Worm (Caenorhabditis elegans): ENCODE data around the gene srx-95.
A peak's percentile ranks its signal among the peaks of the same experiment; 100 is the strongest.

srx-95 gene

ce11 chrII:6707496-6708260, 46.9 kb downstream of the srx-95 start (continued):
- no peak for TF ChIP-seq nhr-25 (tag; optimal IDR thresholded peaks at IDR 0.05)
- TF ChIP-seq snpc-4 (tag; optimal IDR thresholded peaks at IDR 0.05) = no peak

ce11 chrII:6706552-6707091, 47.9 kb downstream of the srx-95 start:
- TF ChIP-seq ztf-4 (tag; optimal IDR thresholded peaks at IDR 0.05) (no peak), aly-2 (tag; optimal IDR thresholded peaks at IDR 0.05) (no peak), lin-39 (tag; optimal IDR thresholded peaks at IDR 0.05) (no peak), nhr-11 (tag; optimal IDR thresholded peaks at IDR 0.05) (no peak), elt-3 (tag; optimal IDR thresholded peaks at IDR 0.05) (no peak), nhr-10 (tag; optimal IDR thresholded peaks at IDR 0.05) (no peak), ceh-82 (tag; optimal IDR thresholded peaks at IDR 0.05) (no peak)

- no peak for TF ChIP-seq dmd-4 (tag; optimal IDR thresholded peaks at IDR 0.05)
- TF ChIP-seq nhr-23 (tag; optimal IDR thresholded peaks at IDR 0.05) = no peak
- no peak for TF ChIP-seq nhr-25 (tag; optimal IDR thresholded peaks at IDR 0.05)
- peak in 1 of 2 experiments; percentile 42 for TF ChIP-seq lsy-2 (tag; optimal IDR thresholded peaks at IDR 0.05)
- TF ChIP-seq unc-55 (GFP tag; optimal IDR thresholded peaks at IDR 0.05) = peak; percentile 79
- no peak for TF ChIP-seq nhr-77 (tag; optimal IDR thresholded peaks at IDR 0.05)
- peak; percentile 66 for TF ChIP-seq nhr-129 (tag; optimal IDR thresholded peaks at IDR 0.05)
- TF ChIP-seq mdl-1 (tag; optimal IDR thresholded peaks at IDR 0.05) = no peak
- peak; percentile 42 for TF ChIP-seq F13H6.1 (tag; optimal IDR thresholded peaks at IDR 0.05)
- peak; percentile 59 for TF ChIP-seq mab-5 (tag; optimal IDR thresholded peaks at IDR 0.05)
- peak; percentile 36 for TF ChIP-seq C34F6.9 (tag; optimal IDR thresholded peaks at IDR 0.05)
- TF ChIP-seq lin-39 (tag; optimal IDR thresholded peaks at IDR 0.05) = no peak
These were observed 48.9 kb downstream of the srx-95 start, which contains the start of gene rpy-1 for ce11 chrII:6705593-6706228. Gene rpy-1, minus strand, starts transcription at chrII:6705643.
